Fruit fly (Drosophila melanogaster) whole organism, embryonic: ENCODE measurements around the gene Jon25Bi.

Experiments
- B-H2 ChIP-seq: fragments of 200-800 bp; sonication (Bioruptor generic); optimal IDR thresholded peaks from 2 replicates; lab custom pipeline; 2018; ENCODE audit warnings: missing biosample characterization, mild to moderate bottlenecking, missing genetic modification characterization
- CG1024 ChIP-seq: fragments of 200-800 bp; sonication (Bioruptor generic); IDR thresholded peaks from 2 replicates; pipeline ENCODE4 v1.3.6; 2022; ENCODE audit warnings: missing biosample characterization, missing genetic modification characterization
- CG13287 ChIP-seq: fragments of 200-800 bp; sonication (Bioruptor generic); IDR thresholded peaks from 2 replicates; pipeline ENCODE4 v1.3.6; 2022; ENCODE audit warnings: missing biosample characterization, missing genetic modification characterization; ENCODE audit not compliant: partially characterized antibody
- CG13775 ChIP-seq: fragments of 200-800 bp; sonication (Bioruptor generic); optimal IDR thresholded peaks from 3 replicates; lab custom pipeline; 2017; ENCODE audit warnings: missing biosample characterization, mild to moderate bottlenecking, missing genetic modification characterization
- CG14860 ChIP-seq: fragments of 200-800 bp; sonication (Bioruptor generic); IDR thresholded peaks from 3 replicates; pipeline ENCODE4 v1.3.6; 2022; ENCODE audit warnings: missing biosample characterization, missing genetic modification characterization; ENCODE audit not compliant: partially characterized antibody
- CG15011 ChIP-seq: fragments of 200-800 bp; sonication (Bioruptor generic); optimal IDR thresholded peaks from 3 replicates; lab custom pipeline; 2018; ENCODE audit warnings: missing biosample characterization, mild to moderate bottlenecking, missing genetic modification characterization
- CG15479 ChIP-seq: fragments of 200-800 bp; sonication (Bioruptor generic); optimal IDR thresholded peaks from 3 replicates; lab custom pipeline; 2019; ENCODE audit warnings: missing biosample characterization, mild to moderate bottlenecking, missing genetic modification characterization, moderate library complexity
- CG16779 ChIP-seq: fragments of 200-800 bp; sonication (Bioruptor generic); IDR thresholded peaks from 2 replicates; pipeline ENCODE4 v1.3.6; 2022; ENCODE audit warnings: missing biosample characterization, missing genetic modification characterization
- CG16813 ChIP-seq: fragments of 200-800 bp; sonication (Bioruptor generic); IDR thresholded peaks from 3 replicates; pipeline ENCODE4 v1.3.6; 2022; ENCODE audit warnings: missing biosample characterization, missing genetic modification characterization; ENCODE audit not compliant: partially characterized antibody
- CG17802 ChIP-seq: fragments of 200-800 bp; sonication (Bioruptor generic); optimal IDR thresholded peaks from 2 replicates; lab custom pipeline; 2018; ENCODE audit warnings: missing biosample characterization, mild to moderate bottlenecking, missing genetic modification characterization, moderate library complexity
- CG18011 ChIP-seq: fragments of 200-800 bp; sonication (Bioruptor generic); optimal IDR thresholded peaks from 2 replicates; lab custom pipeline; 2017; ENCODE audit warnings: missing biosample characterization, missing genetic modification characterization, mild to moderate bottlenecking, moderate library complexity, missing genotype
- CG18619 ChIP-seq: fragments of 200-800 bp; sonication (Bioruptor generic); optimal IDR thresholded peaks from 3 replicates; lab custom pipeline; 2017; ENCODE audit warnings: missing biosample characterization, mild to moderate bottlenecking, missing genetic modification characterization
- CG2129 ChIP-seq: fragments of 200-800 bp; sonication (Bioruptor generic); IDR thresholded peaks from 2 replicates; pipeline ENCODE4 v1.3.6; 2022; ENCODE audit warnings: missing biosample characterization, missing genetic modification characterization; ENCODE audit not compliant: partially characterized antibody
- CG2202 ChIP-seq: fragments of 200-800 bp; sonication (Bioruptor generic); optimal IDR thresholded peaks from 2 replicates; lab custom pipeline; 2018; ENCODE audit warnings: missing biosample characterization, mild to moderate bottlenecking, missing genetic modification characterization
- CG2678 ChIP-seq: fragments of 200-800 bp; sonication (Bioruptor generic); optimal IDR thresholded peaks from 3 replicates; lab custom pipeline; 2019; ENCODE audit warnings: missing biosample characterization, mild to moderate bottlenecking, missing genetic modification characterization, moderate library complexity
- CG30020 ChIP-seq: fragments of 200-800 bp; optimal IDR thresholded peaks from 2 replicates; lab custom pipeline; 2019; ENCODE audit warnings: missing biosample characterization, mild to moderate bottlenecking, missing genetic modification characterization, moderate library complexity
- CG32767 ChIP-seq: fragments of 200-800 bp; sonication (Bioruptor generic); IDR thresholded peaks from 2 replicates; pipeline ENCODE4 v1.3.6; 2022; ENCODE audit warnings: missing biosample characterization, missing genetic modification characterization
- CG34224 ChIP-seq: fragments of 200-800 bp; sonication (Bioruptor generic); IDR thresholded peaks from 3 replicates; pipeline ENCODE4 v1.3.6; 2022; ENCODE audit warnings: missing biosample characterization, missing genetic modification characterization; ENCODE audit not compliant: partially characterized antibody
- CG4282 ChIP-seq: fragments of 200-800 bp; sonication (Bioruptor generic); optimal IDR thresholded peaks from 2 replicates; lab custom pipeline; 2016; ENCODE audit warnings: missing biosample characterization, missing genetic modification characterization
- CG4360 ChIP-seq: fragments of 200-800 bp; sonication (Bioruptor generic); IDR thresholded peaks from 2 replicates; pipeline ENCODE4 v1.3.6; 2022; ENCODE audit warnings: missing biosample characterization, missing genetic modification characterization
- CG7271 ChIP-seq: fragments of 200-800 bp; sonication (Bioruptor generic); optimal IDR thresholded peaks from 2 replicates; lab custom pipeline; 2018; ENCODE audit warnings: missing biosample characterization, mild to moderate bottlenecking, missing genetic modification characterization, moderate library complexity
- CG9727 ChIP-seq: fragments of 200-800 bp; sonication (Bioruptor generic); optimal IDR thresholded peaks from 3 replicates; lab custom pipeline; 2017; ENCODE audit warnings: missing biosample characterization, mild to moderate bottlenecking, missing genetic modification characterization
- Dek ChIP-seq: fragments of 200-800 bp; sonication (Bioruptor generic); optimal IDR thresholded peaks from 3 replicates; lab custom pipeline; 2019; ENCODE audit warnings: missing biosample characterization, mild to moderate bottlenecking, missing genetic modification characterization, moderate library complexity
- Dref ChIP-seq: fragments of 200-800 bp; sonication (Bioruptor generic); IDR thresholded peaks from 2 replicates; pipeline ENCODE4 v1.3.6; 2022; ENCODE audit warnings: missing biosample characterization, missing genetic modification characterization
- HLHmδ ChIP-seq: fragments of 200-800 bp; sonication (Bioruptor generic); optimal IDR thresholded peaks from 2 replicates; lab custom pipeline; 2018; ENCODE audit warnings: missing biosample characterization, mild to moderate bottlenecking, missing genetic modification characterization, moderate library complexity
- Hey ChIP-seq: fragments of 200-800 bp; sonication (Bioruptor generic); optimal IDR thresholded peaks from 3 replicates; lab custom pipeline; 2018; ENCODE audit warnings: missing biosample characterization, mild to moderate bottlenecking, missing genetic modification characterization
- HmgZ ChIP-seq: fragments of 200-800 bp; sonication (Bioruptor generic); optimal IDR thresholded peaks from 2 replicates; lab custom pipeline; 2018; ENCODE audit warnings: missing biosample characterization, mild to moderate bottlenecking, missing genetic modification characterization
- Hmx ChIP-seq: fragments of 200-800 bp; sonication (Bioruptor generic); optimal IDR thresholded peaks from 2 replicates; lab custom pipeline; 2016; ENCODE audit warnings: missing biosample characterization, missing genetic modification characterization
- Hsf ChIP-seq: fragments of 200-800 bp; sonication (Bioruptor generic); optimal IDR thresholded peaks from 3 replicates; lab custom pipeline; 2016; ENCODE audit warnings: missing biosample characterization, missing genetic modification characterization
- Oaz ChIP-seq: fragments of 200-800 bp; sonication (Bioruptor generic); IDR thresholded peaks from 2 replicates; pipeline ENCODE4 v1.3.6; 2022; ENCODE audit warnings: missing biosample characterization, missing genetic modification characterization
- Ssrp ChIP-seq: fragments of 200-800 bp; sonication (Bioruptor generic); optimal IDR thresholded peaks from 2 replicates; lab custom pipeline; 2018; ENCODE audit warnings: missing biosample characterization, mild to moderate bottlenecking, missing genetic modification characterization, moderate library complexity
- ap ChIP-seq: fragments of 200-800 bp; sonication (Bioruptor generic); IDR thresholded peaks from 2 replicates; pipeline ENCODE4 v1.3.6; 2022; ENCODE audit warnings: missing biosample characterization, missing genetic modification characterization
- az2 ChIP-seq: fragments of 200-800 bp; sonication (Bioruptor generic); optimal IDR thresholded peaks from 3 replicates; lab custom pipeline; 2016; ENCODE audit warnings: missing biosample characterization, missing genetic modification characterization
- chif ChIP-seq, 2 experiments: fragments of 200-800 bp; sonication (Bioruptor generic); optimal IDR thresholded peaks; 3 replicates each; lab custom pipeline; 2016; ENCODE audit warnings: missing biosample characterization in 2 of 2, missing genetic modification characterization in 2 of 2
- grau ChIP-seq: fragments of 200-800 bp; optimal IDR thresholded peaks from 3 replicates; lab custom pipeline; 2019; ENCODE audit warnings: missing biosample characterization, mild to moderate bottlenecking, missing genetic modification characterization, moderate library complexity
- gsb-n ChIP-seq: fragments of 200-800 bp; sonication (Bioruptor generic); optimal IDR thresholded peaks from 3 replicates; lab custom pipeline; 2018; ENCODE audit warnings: missing biosample characterization, mild to moderate bottlenecking, missing genetic modification characterization
- hbn ChIP-seq: fragments of 200-800 bp; sonication (Bioruptor generic); IDR thresholded peaks from 2 replicates; pipeline ENCODE4 v1.3.6; 2022; ENCODE audit warnings: missing biosample characterization, missing genetic modification characterization; ENCODE audit not compliant: partially characterized antibody
- ind ChIP-seq: fragments of 200-800 bp; sonication (Bioruptor generic); optimal IDR thresholded peaks from 3 replicates; lab custom pipeline; 2016; ENCODE audit warnings: missing biosample characterization, missing genetic modification characterization
- jing ChIP-seq: fragments of 200-800 bp; sonication (Bioruptor generic); optimal IDR thresholded peaks from 2 replicates; lab custom pipeline; 2018; ENCODE audit warnings: missing biosample characterization, mild to moderate bottlenecking, missing genetic modification characterization
- kni ChIP-seq: fragments of 200-800 bp; sonication (Bioruptor generic); optimal IDR thresholded peaks from 3 replicates; lab custom pipeline; 2017; ENCODE audit warnings: mild to moderate bottlenecking, missing biosample characterization, missing genetic modification reagents, missing genetic modification characterization
- knrl ChIP-seq: fragments of 200-800 bp; sonication (Bioruptor generic); IDR thresholded peaks from 3 replicates; pipeline ENCODE4 v1.3.6; 2022; ENCODE audit warnings: missing biosample characterization, missing genetic modification characterization; ENCODE audit not compliant: partially characterized antibody
- peb ChIP-seq: fragments of 200-800 bp; sonication (Bioruptor generic); IDR thresholded peaks from 2 replicates; pipeline ENCODE4 v1.3.6; 2022; ENCODE audit warnings: missing biosample characterization, missing genetic modification characterization
- pnt ChIP-seq: fragments of 200-800 bp; sonication (Bioruptor generic); optimal IDR thresholded peaks from 3 replicates; lab custom pipeline; 2016; ENCODE audit warnings: missing biosample characterization, missing genetic modification characterization
- so ChIP-seq: fragments of 200-800 bp; sonication (Bioruptor generic); IDR thresholded peaks from 3 replicates; pipeline ENCODE4 v1.3.6; 2022; ENCODE audit warnings: missing biosample characterization, missing genetic modification characterization
- ssp ChIP-seq: fragments of 200-800 bp; sonication (Bioruptor generic); IDR thresholded peaks from 2 replicates; pipeline ENCODE4 v1.3.6; 2022; ENCODE audit warnings: missing biosample characterization, missing genetic modification characterization
- sug ChIP-seq: fragments of 200-800 bp; optimal IDR thresholded peaks from 2 replicates; lab custom pipeline; 2019; ENCODE audit warnings: missing biosample characterization, mild to moderate bottlenecking, missing genetic modification characterization, moderate library complexity
- tio ChIP-seq: fragments of 200-800 bp; sonication (Bioruptor generic); optimal IDR thresholded peaks from 2 replicates; lab custom pipeline; 2017; ENCODE audit warnings: missing biosample characterization, missing genetic modification characterization, inconsistent platforms
- unc-4 ChIP-seq: fragments of 200-800 bp; sonication (Bioruptor generic); IDR thresholded peaks from 2 replicates; pipeline ENCODE4 v1.3.6; 2022; ENCODE audit warnings: missing biosample characterization, missing genetic modification characterization; ENCODE audit not compliant: partially characterized antibody
- wor ChIP-seq: fragments of 200-800 bp; sonication (Bioruptor generic); IDR thresholded peaks from 2 replicates; pipeline ENCODE4 v1.3.6; 2022; ENCODE audit warnings: missing biosample characterization, missing genetic modification characterization

Jon25Bi gene

DNA sequence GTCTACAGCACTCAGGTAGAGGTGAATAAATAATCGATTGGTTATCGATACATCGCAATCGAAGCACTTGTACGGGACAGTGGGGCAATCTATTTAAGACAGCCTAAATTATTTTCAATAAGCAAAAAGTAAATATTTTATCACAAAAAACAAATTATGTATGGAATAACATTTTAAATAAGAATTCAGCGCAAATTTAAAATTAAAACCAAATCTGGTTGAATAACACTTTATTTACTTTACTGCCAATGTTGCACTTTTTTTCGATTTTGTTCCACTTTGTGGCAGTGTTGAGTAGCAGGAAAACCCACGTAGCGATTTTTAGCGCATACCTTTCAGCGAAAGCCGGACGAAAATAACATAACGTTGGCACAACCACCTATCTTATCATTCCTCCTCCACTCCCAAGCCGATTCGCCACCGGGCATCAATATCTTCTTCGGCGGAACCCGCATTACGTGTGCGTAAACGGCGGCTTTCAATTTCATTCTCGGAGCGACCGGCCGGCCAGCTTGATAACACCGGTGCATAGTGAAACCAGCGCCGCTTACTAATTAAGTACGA, 22.1 kb upstream of the Jon25Bi start, which contains the start of the genes Gmd and CG3792 (continued):
- peak; percentile 95 for TF ChIP-seq grau
- TF ChIP-seq CG2129 (GFP tag; lab: Robert Waterston, UW), result peak; percentile 56
- TF ChIP-seq CG15479 (GFP tag; lab: Kevin White, UChicago), result peak; percentile 74
- peak; percentile 93 for TF ChIP-seq gsb-n (tag; lab: Kevin White, UChicago)
- TF ChIP-seq sug (tag; lab: Kevin White, UChicago), result peak; percentile 93
- peak; percentile 81 for TF ChIP-seq CG17802 (tag; lab: Kevin White, UChicago)
- TF ChIP-seq pnt (GFP tag; lab: Kevin White, UChicago), result peak; percentile 93
- peak; percentile 89 for TF ChIP-seq CG34224 (GFP tag; lab: Robert Waterston, UW)
- TF ChIP-seq Oaz (GFP tag; lab: Robert Waterston, UW), result peak; percentile 89
- TF ChIP-seq knrl (GFP tag; lab: Robert Waterston, UW), result peak; percentile 87
- TF ChIP-seq B-H2 (GFP tag; lab: Kevin White, UChicago), result peak; percentile 96
- peak; percentile 97 for TF ChIP-seq Hsf (GFP tag; lab: Kevin White, UChicago)
- TF ChIP-seq CG14860 (GFP tag; lab: Robert Waterston, UW), result peak; percentile 92
- TF ChIP-seq CG13775 (GFP tag; lab: Kevin White, UChicago), result peak; percentile 96
- TF ChIP-seq ssp (GFP tag; lab: Robert Waterston, UW), result peak; percentile 91
- no peak for TF ChIP-seq HLHmδ (GFP tag; lab: Kevin White, UChicago)
- TF ChIP-seq chif (GFP tag; optimal IDR thresholded peaks at IDR 0.05; lab: Kevin White, UChicago), result peak; percentile 85 to 96
- peak; percentile 96 for TF ChIP-seq CG4282
- TF ChIP-seq CG1024 (GFP tag; lab: Robert Waterston, UW), result peak; percentile 86
- peak; percentile 92 for TF ChIP-seq CG13287 (GFP tag; lab: Robert Waterston, UW)
- TF ChIP-seq CG16813 (GFP tag; lab: Robert Waterston, UW), result peak; percentile 84
- peak; percentile 92 for TF ChIP-seq so (GFP tag; lab: Robert Waterston, UW)
- TF ChIP-seq peb, result peak; percentile 96
- TF ChIP-seq Dref (GFP tag; lab: Robert Waterston, UW), result peak; percentile 77
- TF ChIP-seq jing (GFP tag; lab: Kevin White, UChicago), result no peak
- peak; percentile 77 for TF ChIP-seq kni (GFP tag; lab: Kevin White, UChicago)
- no peak for TF ChIP-seq CG15011 (GFP tag; lab: Kevin White, UChicago)
- TF ChIP-seq Ssrp, result peak; percentile 95
- TF ChIP-seq CG2202 (tag; lab: Kevin White, UChicago), result peak; percentile 73
- peak; percentile 97 for TF ChIP-seq ind (GFP tag; lab: Kevin White, UChicago)
- TF ChIP-seq CG30020, result peak; percentile 81
- TF ChIP-seq CG4360 (GFP tag; lab: Robert Waterston, UW), result peak; percentile 70
- TF ChIP-seq CG32767 (GFP tag; lab: Robert Waterston, UW), result peak; percentile 95
- TF ChIP-seq hbn, result peak; percentile 81
- no peak for TF ChIP-seq tio (GFP tag; lab: Kevin White, UChicago)
- peak; percentile 96 for TF ChIP-seq CG9727 (GFP tag; lab: Kevin White, UChicago)
- TF ChIP-seq Hey (tag; lab: Kevin White, UChicago), result no peak
- TF ChIP-seq ap (GFP tag; lab: Robert Waterston, UW), result peak; percentile 95
- peak; percentile 82 for TF ChIP-seq unc-4
- TF ChIP-seq Hmx, result peak; percentile 92
- peak; percentile 97 for TF ChIP-seq CG2678 (tag; lab: Kevin White, UChicago)
- TF ChIP-seq CG18011 (GFP tag; lab: Kevin White, UChicago), result peak; percentile 84
- peak; percentile 95 for TF ChIP-seq az2 (GFP tag; lab: Kevin White, UChicago)
- peak; percentile 91 for TF ChIP-seq Dek (tag; lab: Kevin White, UChicago)
- peak; percentile 89 for TF ChIP-seq CG16779 (GFP tag; lab: Robert Waterston, UW)
- TF ChIP-seq CG18619, result peak; percentile 93
- peak; percentile 95 for TF ChIP-seq wor
- TF ChIP-seq CG7271, result peak; percentile 77
- TF ChIP-seq HmgZ, result peak; percentile 96
